Worm (Caenorhabditis elegans) whole organism, L4/young adult: ENCODE data around the gene M116.5.

ENCODE experiments used
- dao-5 ChIP-seq: sonication (generic microtip); optimal IDR thresholded peaks from 2 replicates; lab custom pipeline; 2016; ENCODE audit warnings: missing genotype, missing genetic modification characterization, moderate library complexity, missing compliant biosample characterization
- him-1 ChIP-seq: sonication (generic microtip); optimal IDR thresholded peaks from 2 replicates; lab custom pipeline; 2016; ENCODE audit warnings: missing genotype, missing genetic modification reagents, missing genetic modification characterization, missing compliant biosample characterization

- no peak for TF ChIP-seq him-1 (tag; lab: Kevin White, UChicago)
- TF ChIP-seq dao-5 = no peak
These were observed 5.7 kb upstream of the M116.5 start, which contains the start of the genes T26A8.3 and tmem-231 for ce11 chrIV:8426537-8426936.
